Worm (Caenorhabditis elegans) whole organism, late embryonic: ENCODE results near the gene nhr-277.

Experiments
- ama-1 ChIP-seq: fragments of 150-350 bp; optimal IDR thresholded peaks from 2 replicates; lab custom pipeline; 2014
- ceh-22 ChIP-seq: sonication (generic microtip); optimal IDR thresholded peaks from 2 replicates; lab custom pipeline; 2017; ENCODE audit warnings: missing biosample characterization, missing genetic modification characterization
- pqm-1 ChIP-seq: sonication (generic microtip); optimal IDR thresholded peaks from 2 replicates; lab custom pipeline; 2016; ENCODE audit warnings: missing genetic modification characterization, missing compliant biosample characterization
- sox-2 ChIP-seq: fragments of 200-800 bp; sonication (Bioruptor generic); IDR thresholded peaks from 2 replicates; pipeline ENCODE4 v1.3.6; 2022; ENCODE audit warnings: missing genetic modification reagents, missing genetic modification characterization, missing compliant biosample characterization

DNA sequence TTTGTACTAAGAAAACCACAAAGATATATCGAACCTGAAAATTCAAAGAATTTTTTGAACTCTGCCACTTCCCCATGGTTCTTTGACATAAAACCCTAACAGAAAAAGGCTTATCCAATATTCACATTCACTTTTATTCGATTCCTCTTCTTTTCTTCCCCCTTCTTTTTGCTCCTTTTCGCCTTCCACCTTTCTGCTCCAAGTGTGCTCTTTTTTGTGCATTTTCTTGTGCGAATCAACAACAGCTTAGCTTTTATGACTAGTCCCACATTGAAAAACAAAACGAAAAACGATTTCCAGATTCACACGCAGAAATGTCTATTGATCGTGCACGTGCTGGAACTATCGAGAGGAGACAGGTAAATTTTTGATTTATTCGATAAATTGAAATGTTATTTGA is 8.8 kb downstream of the nhr-277 start, which contains the start of gene Y54G2A.41:
- TF ChIP-seq ama-1 (lab: Kevin White, UChicago) = no peak
- TF ChIP-seq ceh-22 (tag; lab: Kevin White, UChicago) = no peak
- no peak for TF ChIP-seq sox-2 (GFP tag; lab: Robert Waterston, UW)
- TF ChIP-seq pqm-1 (tag; lab: Kevin White, UChicago) = no peak
